Fruit fly (Drosophila melanogaster) whole organism, embryonic: ENCODE data around the gene Sfp78E.

Source experiments
- Ada2b ChIP-seq: fragments of 200-800 bp; sonication (Bioruptor generic); IDR thresholded peaks from 2 replicates; pipeline ENCODE4 v1.3.6; 2022; ENCODE audit warnings: missing biosample characterization, missing genetic modification characterization
- B-H1 ChIP-seq: fragments of 200-800 bp; sonication (Bioruptor generic); IDR thresholded peaks from 3 replicates; pipeline ENCODE4 v1.3.6; 2022; ENCODE audit warnings: missing biosample characterization, missing genetic modification characterization
- CG10979 ChIP-seq: fragments of 200-800 bp; sonication (Bioruptor generic); optimal IDR thresholded peaks from 2 replicates; lab custom pipeline; 2018; ENCODE audit warnings: missing biosample characterization, mild to moderate bottlenecking, missing genetic modification characterization, moderate library complexity
- CG11247 ChIP-seq: fragments of 200-800 bp; sonication (Bioruptor generic); IDR thresholded peaks from 2 replicates; pipeline ENCODE4 v1.3.6; 2022; ENCODE audit warnings: missing biosample characterization, missing genetic modification characterization
- CG17359 ChIP-seq: fragments of 200-800 bp; sonication (Bioruptor generic); optimal IDR thresholded peaks from 3 replicates; lab custom pipeline; 2018; ENCODE audit warnings: missing biosample characterization, mild to moderate bottlenecking, missing genetic modification characterization, moderate library complexity
- CG30403 ChIP-seq: fragments of 200-800 bp; sonication (Bioruptor generic); optimal IDR thresholded peaks from 3 replicates; lab custom pipeline; 2016; ENCODE audit warnings: missing biosample characterization, missing genetic modification characterization
- CG34224 ChIP-seq: fragments of 200-800 bp; sonication (Bioruptor generic); IDR thresholded peaks from 3 replicates; pipeline ENCODE4 v1.3.6; 2022; ENCODE audit warnings: missing biosample characterization, missing genetic modification characterization; ENCODE audit not compliant: partially characterized antibody
- CG7271 ChIP-seq: fragments of 200-800 bp; sonication (Bioruptor generic); optimal IDR thresholded peaks from 2 replicates; lab custom pipeline; 2018; ENCODE audit warnings: missing biosample characterization, mild to moderate bottlenecking, missing genetic modification characterization, moderate library complexity
- CG8388 ChIP-seq: fragments of 200-800 bp; sonication (Bioruptor generic); optimal IDR thresholded peaks from 2 replicates; lab custom pipeline; 2019; ENCODE audit warnings: missing biosample characterization, mild to moderate bottlenecking, missing genetic modification characterization, moderate library complexity
- CG8765 ChIP-seq: fragments of 200-800 bp; sonication (Bioruptor generic); IDR thresholded peaks from 2 replicates; pipeline ENCODE4 v1.3.6; 2022; ENCODE audit warnings: missing biosample characterization, missing genetic modification characterization
- E2f1 ChIP-seq: fragments of 200-800 bp; sonication (Bioruptor generic); IDR thresholded peaks from 2 replicates; pipeline ENCODE4 v1.3.6; 2022; ENCODE audit warnings: missing biosample characterization, missing genetic modification characterization
- Hr39 ChIP-seq: fragments of >200 bp; optimal IDR thresholded peaks from 2 replicates; lab custom pipeline; 2017
- NfI ChIP-seq: fragments of 200-800 bp; sonication (Bioruptor generic); optimal IDR thresholded peaks from 3 replicates; lab custom pipeline; 2018; ENCODE audit warnings: missing biosample characterization, mild to moderate bottlenecking, missing genetic modification characterization, moderate library complexity
- Sox100B ChIP-seq: fragments of 200-800 bp; sonication (Bioruptor generic); optimal IDR thresholded peaks from 3 replicates; lab custom pipeline; 2018; ENCODE audit warnings: missing biosample characterization, mild to moderate bottlenecking, missing genetic modification characterization
- Ssrp ChIP-seq: fragments of 200-800 bp; sonication (Bioruptor generic); optimal IDR thresholded peaks from 2 replicates; lab custom pipeline; 2018; ENCODE audit warnings: missing biosample characterization, mild to moderate bottlenecking, missing genetic modification characterization, moderate library complexity
- Usf ChIP-seq: fragments of 200-800 bp; sonication (Bioruptor generic); optimal IDR thresholded peaks from 2 replicates; lab custom pipeline; 2017; ENCODE audit warnings: missing genotype, missing biosample characterization, missing genetic modification characterization
- bsh ChIP-seq, 2 experiments: fragments of 200-800 bp; sonication (Bioruptor generic); optimal IDR thresholded peaks; 2 replicates each; lab custom pipeline; 2017 to 2018; ENCODE audit warnings: mild to moderate bottlenecking in 2 of 2, missing biosample characterization in 2 of 2, missing genetic modification characterization in 2 of 2, moderate library complexity in 1 of 2
- corto ChIP-seq: fragments of 200-800 bp; sonication (Bioruptor generic); optimal IDR thresholded peaks from 2 replicates; lab custom pipeline; 2016; ENCODE audit warnings: missing biosample characterization, mild to moderate bottlenecking, missing genetic modification characterization, moderate library complexity
- lbe ChIP-seq: fragments of 200-800 bp; sonication (Bioruptor generic); optimal IDR thresholded peaks from 2 replicates; lab custom pipeline; 2016; ENCODE audit warnings: missing biosample characterization, mild to moderate bottlenecking, missing genetic modification characterization
- lola ChIP-seq, 3 experiments: fragments of >200 bp in 2 of 3; fragments of 200-800 bp in 1 of 3; sonication (Bioruptor generic) in 1 of 3; optimal IDR thresholded peaks; 2 replicates each; lab custom pipeline; 2017 to 2019; ENCODE audit warnings: missing biosample characterization in 3 of 3, missing genetic modification characterization in 3 of 3, mild to moderate bottlenecking in 1 of 3, moderate library complexity in 1 of 3
- nom ChIP-seq: fragments of 200-800 bp; sonication (Bioruptor generic); optimal IDR thresholded peaks from 2 replicates; lab custom pipeline; 2017; ENCODE audit warnings: missing biosample characterization, missing genetic modification characterization, mild to moderate bottlenecking, moderate library complexity, missing genetic modification reagents
- phol ChIP-seq: fragments of 200-800 bp; sonication (Bioruptor generic); optimal IDR thresholded peaks from 3 replicates; lab custom pipeline; 2018; ENCODE audit warnings: missing biosample characterization, mild to moderate bottlenecking, missing genetic modification characterization, moderate library complexity
- sens ChIP-seq: fragments of 200-800 bp; sonication (Bioruptor generic); peaks from one replicate; lab custom pipeline; 2016; ENCODE audit warnings: missing biosample characterization, missing genetic modification characterization
- ssp ChIP-seq: fragments of 200-800 bp; sonication (Bioruptor generic); IDR thresholded peaks from 2 replicates; pipeline ENCODE4 v1.3.6; 2022; ENCODE audit warnings: missing biosample characterization, missing genetic modification characterization
- vvl ChIP-seq: fragments of 200-800 bp; sonication (Bioruptor generic); IDR thresholded peaks from 2 replicates; pipeline ENCODE4 v1.3.6; 2022; ENCODE audit warnings: missing biosample characterization, missing genetic modification characterization
- wor ChIP-seq: fragments of 200-800 bp; sonication (Bioruptor generic); IDR thresholded peaks from 2 replicates; pipeline ENCODE4 v1.3.6; 2022; ENCODE audit warnings: missing biosample characterization, missing genetic modification characterization

The Sfp78E gene

DNA sequence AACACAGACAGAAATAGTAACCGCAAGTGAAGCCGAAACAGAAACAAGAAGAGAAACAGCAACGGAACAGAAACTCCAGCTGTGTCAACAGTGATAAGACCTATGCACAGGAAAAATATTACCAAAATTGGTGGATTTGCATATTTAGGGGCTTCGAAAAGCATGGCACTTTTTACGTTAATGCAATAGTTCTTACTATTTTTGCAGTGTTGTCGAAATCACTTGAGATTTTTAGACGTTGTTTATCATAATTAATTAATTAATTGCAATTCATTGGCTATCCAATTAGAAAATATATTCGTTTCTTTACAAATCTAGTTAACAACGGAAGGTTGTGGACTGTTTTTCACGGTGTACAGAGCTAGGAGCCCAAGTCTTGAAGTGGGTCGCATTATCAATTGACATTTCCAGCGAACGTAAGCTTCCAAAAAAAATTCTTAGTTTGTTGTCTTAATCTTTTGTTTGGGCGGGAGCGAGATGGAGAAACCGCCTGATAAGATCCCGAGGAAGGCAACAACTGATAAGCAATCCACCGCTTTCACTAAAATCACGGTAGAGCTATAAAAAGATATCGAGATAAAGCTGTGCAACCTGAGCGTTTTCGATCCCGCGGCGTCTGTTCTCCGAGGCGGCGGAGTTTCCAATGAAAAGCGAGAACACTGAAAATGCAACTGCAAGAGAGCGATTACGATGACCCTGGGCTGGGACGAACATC is 43.3 kb upstream of the Sfp78E start (continued):
- no peak for TF ChIP-seq Ada2b (GFP tag; lab: Robert Waterston, UW)
- TF ChIP-seq B-H1: no peak
- TF ChIP-seq CG11247 (GFP tag; lab: Robert Waterston, UW): peak; percentile 54; the same call in 1 of the 2 replicates
- no peak for TF ChIP-seq CG17359 (tag; lab: Kevin White, UChicago)
- TF ChIP-seq CG8388 (GFP tag; lab: Kevin White, UChicago): peak; percentile 32
- peak; percentile 60 for TF ChIP-seq phol (tag; lab: Kevin White, UChicago)
- no peak for TF ChIP-seq Hr39 (lab: Kevin White, UChicago)
- no peak for TF ChIP-seq CG34224
- TF ChIP-seq CG30403 (GFP tag; lab: Kevin White, UChicago): peak; percentile 16
- TF ChIP-seq CG7271 (tag; lab: Kevin White, UChicago): no peak
- no peak for TF ChIP-seq vvl (GFP tag; lab: Robert Waterston, UW)

DNA sequence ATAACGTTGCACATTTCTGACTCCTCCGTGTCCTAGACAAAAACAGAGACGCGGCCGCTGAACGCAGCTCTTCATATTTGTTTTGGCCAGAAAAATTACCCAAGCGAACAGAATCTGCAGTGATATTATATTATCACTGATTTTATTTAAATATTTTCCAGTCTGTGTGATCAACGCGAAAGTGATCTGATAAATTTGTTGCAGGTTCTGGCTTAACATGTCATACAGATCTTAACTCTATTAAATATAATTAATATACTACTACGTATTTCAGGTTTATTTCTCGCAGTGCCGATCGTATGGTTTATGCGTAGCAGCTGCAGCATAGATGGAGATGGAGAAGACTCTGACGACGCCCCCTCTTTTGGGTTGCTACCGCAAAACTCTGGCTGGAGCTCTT is 37.0 kb upstream of the Sfp78E start:
- no peak for TF ChIP-seq Usf (GFP tag; lab: Kevin White, UChicago)
- TF ChIP-seq bsh (GFP tag; optimal IDR thresholded peaks at IDR 0.05; lab: Kevin White, UChicago): peak in 1 of 2 experiments; percentile 19

DNA sequence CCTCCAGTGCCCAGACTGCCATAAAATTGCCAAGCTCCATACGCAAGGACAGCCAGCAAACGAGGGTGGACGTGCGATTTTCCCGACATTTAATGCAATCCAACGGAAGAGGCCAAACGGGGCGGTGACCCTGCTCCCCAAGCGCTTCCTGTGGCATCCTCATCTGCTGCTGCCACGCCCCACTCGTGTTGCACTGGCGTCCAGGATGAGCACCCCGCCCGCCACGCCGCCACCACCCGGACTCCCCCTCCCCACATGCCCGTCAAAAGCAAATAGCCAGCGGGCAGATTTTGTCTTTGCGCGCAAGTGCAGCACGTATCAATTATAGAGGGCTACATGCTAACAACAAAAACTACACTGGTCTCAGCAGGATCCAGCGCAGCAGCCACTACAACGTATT is 34.4 kb upstream of the Sfp78E start:
- peak; percentile 10 for TF ChIP-seq CG11247 (GFP tag; lab: Robert Waterston, UW)
- 0 out of 2 replicates have a peak, but pooled peaks have one; percentile 11 for TF ChIP-seq ssp
- TF ChIP-seq Sox100B (GFP tag; lab: Kevin White, UChicago): no peak
- no peak for TF ChIP-seq E2f1 (GFP tag; lab: Robert Waterston, UW)
- TF ChIP-seq CG10979 (tag; lab: Kevin White, UChicago): no peak
- no peak for TF ChIP-seq Ssrp (tag; lab: Kevin White, UChicago)

dm6 chr3L:21715974-21716373 is 32.1 kb upstream of the Sfp78E start:
- peak; percentile 40 for TF ChIP-seq sens
- TF ChIP-seq wor: no peak
- TF ChIP-seq, all 482 proteins: peak for 1

DNA sequence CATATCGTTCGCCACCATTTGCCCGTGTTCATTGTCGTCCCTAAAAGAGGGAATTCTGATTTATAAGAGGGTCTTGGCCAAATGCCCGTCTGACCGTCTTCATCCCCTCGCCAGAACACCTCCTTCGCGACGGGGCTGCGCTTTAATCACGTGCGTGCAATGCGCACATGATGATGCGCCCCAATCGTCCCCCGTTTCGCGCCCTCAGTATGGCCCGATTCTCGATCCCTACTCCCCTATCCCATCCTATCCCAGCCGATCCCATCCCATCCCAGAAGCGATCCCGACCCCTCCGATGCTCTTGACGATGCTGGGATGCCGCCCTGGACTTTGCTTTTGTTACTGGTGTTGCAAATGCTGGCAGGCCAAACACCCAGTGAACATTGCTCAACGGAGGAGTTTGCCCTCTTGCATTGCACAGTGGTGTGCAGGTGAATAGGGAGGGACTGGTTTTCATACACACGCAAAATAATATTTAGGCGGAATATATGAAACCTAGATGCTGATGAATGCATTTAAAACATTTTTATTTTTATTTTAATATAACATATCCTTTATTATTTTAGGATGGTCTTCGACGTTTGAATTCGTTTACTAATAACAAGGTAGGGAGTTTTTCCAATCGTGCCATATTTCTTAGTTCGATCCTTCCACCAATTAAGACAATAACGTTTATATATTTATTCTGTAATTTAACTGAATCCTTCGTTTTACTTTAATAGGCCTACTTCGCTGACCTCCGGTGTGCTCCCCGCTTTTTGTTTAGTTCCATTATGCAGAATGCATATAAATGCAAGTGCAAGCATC is 26.1 kb upstream of the Sfp78E start:
- TF ChIP-seq CG8765 (GFP tag; lab: Robert Waterston, UW): no peak
- TF ChIP-seq lola (GFP tag; optimal IDR thresholded peaks at IDR 0.05; lab: Kevin White, UChicago): peak in 1 of 3 experiments; percentile 4
- peak; percentile 64 for TF ChIP-seq lbe (GFP tag; lab: Kevin White, UChicago)
- TF ChIP-seq nom (GFP tag; lab: Kevin White, UChicago): peak; percentile 79
- TF ChIP-seq NfI (GFP tag; lab: Kevin White, UChicago): no peak
- peak; percentile 57 for TF ChIP-seq sens
- peak in 1 of 2 experiments; percentile 85 for TF ChIP-seq bsh (GFP tag; optimal IDR thresholded peaks at IDR 0.05; lab: Kevin White, UChicago)
- peak; percentile 31 for TF ChIP-seq corto (GFP tag; lab: Kevin White, UChicago)
